Fruit fly (Drosophila melanogaster): Measurements from ENCODE around the gene puc.
"Not testable (repeated sequence)": the region's sequence is repeated elsewhere in the genome, so short reads cannot be mapped to it uniquely, and the experiment has no call there.

puc gene

dm6 chr3R:8105088-8105542 lies at the start of gene puc:
TSS of gene puc (plus strand) at chr3R:8105332.
- TF ChIP-seq CG14711 (tag; optimal IDR thresholded peaks at IDR 0.05) (no peak), Clk (GFP tag; optimal IDR thresholded peaks at IDR 0.05) (no peak), toe (GFP tag; optimal IDR thresholded peaks at IDR 0.05) (peak; percentile 1), CG1620 (GFP tag; optimal IDR thresholded peaks at IDR 0.05) (peak; percentile 63), Crg-1 (GFP tag; optimal IDR thresholded peaks at IDR 0.05) (peak; percentile 27), CG11617 (GFP tag; optimal IDR thresholded peaks at IDR 0.05) (peak; percentile 33), pad (GFP tag; optimal IDR thresholded peaks at IDR 0.05) (no peak), CG7101 (tag; optimal IDR thresholded peaks at IDR 0.05) (peak; percentile 60), CG7045 (GFP tag; optimal IDR thresholded peaks at IDR 0.05) (no peak), bab1 (GFP tag; optimal IDR thresholded peaks at IDR 0.05) (peak; percentile 67), kay (GFP tag; ENCODE audit: borderline replicate concordance) (no peak), cic (GFP tag; optimal IDR thresholded peaks at IDR 0.05) (peak; percentile 79), ovo (GFP tag; optimal IDR thresholded peaks at IDR 0.05) (no peak), Mnt (GFP tag; optimal IDR thresholded peaks at IDR 0.05) (peak; percentile 75), CG33017 (tag; optimal IDR thresholded peaks at IDR 0.05) (peak; percentile 66), tj (GFP tag; optimal IDR thresholded peaks at IDR 0.05) (peak; percentile 25), CG12768 (GFP tag; optimal IDR thresholded peaks at IDR 0.05) (peak; percentile 55), cnc (optimal IDR thresholded peaks at IDR 0.05) (no peak), CG5204 (GFP tag; optimal IDR thresholded peaks at IDR 0.05) (peak; percentile 20), Hr96 (GFP tag; optimal IDR thresholded peaks at IDR 0.05) (peak; percentile 16)

DNA sequence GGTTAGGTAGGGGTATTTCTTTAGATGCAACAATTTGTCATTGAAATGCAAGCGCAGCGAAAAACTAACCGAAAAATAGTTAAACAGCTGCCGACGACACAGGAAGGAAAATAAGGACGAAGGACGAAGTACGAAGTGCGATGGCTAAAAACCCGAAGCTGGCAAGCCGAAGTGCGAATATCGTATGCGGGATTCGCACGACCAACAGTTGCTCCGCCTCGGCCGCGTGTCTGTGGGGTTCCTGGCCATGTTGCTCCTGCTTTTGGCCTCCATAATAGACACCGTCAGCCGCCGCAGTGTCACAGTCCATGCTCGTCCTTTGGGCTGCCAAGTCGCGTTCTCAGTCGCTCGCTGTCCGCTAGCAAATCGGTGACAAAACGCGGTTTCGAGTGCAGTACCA lies 46.1 kb upstream of the puc start, which contains the start of gene mAChR-B:
mAChR-B (plus strand) TSS at position 301 of the 400 bp plus-strand sequence.
- TF ChIP-seq CG12768 (GFP tag; optimal IDR thresholded peaks at IDR 0.05) = no peak
- no peak for TF ChIP-seq cic (GFP tag; optimal IDR thresholded peaks at IDR 0.05)
- TF ChIP-seq toe (GFP tag; optimal IDR thresholded peaks at IDR 0.05) = no peak
- TF ChIP-seq CG11617 (GFP tag; optimal IDR thresholded peaks at IDR 0.05) = no peak
- no peak for TF ChIP-seq Crg-1 (GFP tag; optimal IDR thresholded peaks at IDR 0.05)
- no peak for TF ChIP-seq pad (GFP tag; optimal IDR thresholded peaks at IDR 0.05)
- no peak for TF ChIP-seq CG7045 (GFP tag; optimal IDR thresholded peaks at IDR 0.05)
- no peak for TF ChIP-seq CG5204 (GFP tag; optimal IDR thresholded peaks at IDR 0.05)
- no peak for TF ChIP-seq cnc (optimal IDR thresholded peaks at IDR 0.05)
- TF ChIP-seq CG33017 (tag; optimal IDR thresholded peaks at IDR 0.05) = no peak
- no peak for TF ChIP-seq CG14711 (tag; optimal IDR thresholded peaks at IDR 0.05)
- no peak for TF ChIP-seq CG1620 (GFP tag; optimal IDR thresholded peaks at IDR 0.05)
- no peak for TF ChIP-seq Clk (GFP tag; optimal IDR thresholded peaks at IDR 0.05)
- TF ChIP-seq tj (GFP tag; optimal IDR thresholded peaks at IDR 0.05) = no peak
- TF ChIP-seq CG7101 (tag; optimal IDR thresholded peaks at IDR 0.05) = no peak
- TF ChIP-seq bab1 (GFP tag; optimal IDR thresholded peaks at IDR 0.05) = no peak
- no peak for TF ChIP-seq Mnt (GFP tag; optimal IDR thresholded peaks at IDR 0.05)
- no peak for TF ChIP-seq Hr96 (GFP tag; optimal IDR thresholded peaks at IDR 0.05)
- TF ChIP-seq kay (GFP tag; ENCODE audit: borderline replicate concordance) = no peak

DNA sequence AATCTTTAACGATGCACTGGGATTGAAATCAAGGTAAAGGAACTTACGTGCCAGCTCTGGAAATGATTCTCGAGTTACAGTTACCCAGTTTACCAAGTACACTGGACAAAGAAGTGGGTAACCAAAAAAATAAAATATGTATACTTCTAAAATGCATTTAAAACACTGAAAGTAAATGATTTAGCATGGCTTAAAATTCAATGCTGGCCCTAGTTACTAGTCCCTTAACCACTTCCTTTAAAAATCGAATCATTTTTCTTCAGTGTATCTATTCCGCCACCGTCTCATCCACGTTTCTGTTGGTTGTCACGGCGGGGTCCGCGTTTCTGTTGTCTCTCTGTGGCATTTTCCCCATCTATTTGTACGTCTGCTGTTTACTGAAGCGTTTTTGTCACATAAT lies 32.5 kb upstream of the puc start:
- TF ChIP-seq Clk (GFP tag; optimal IDR thresholded peaks at IDR 0.05) (no peak), bab1 (GFP tag; optimal IDR thresholded peaks at IDR 0.05) (no peak), Hr96 (GFP tag; optimal IDR thresholded peaks at IDR 0.05) (no peak), CG7101 (tag; optimal IDR thresholded peaks at IDR 0.05) (no peak), CG7045 (GFP tag; optimal IDR thresholded peaks at IDR 0.05) (no peak), Crg-1 (GFP tag; optimal IDR thresholded peaks at IDR 0.05) (no peak), CG12768 (GFP tag; optimal IDR thresholded peaks at IDR 0.05) (no peak), cnc (optimal IDR thresholded peaks at IDR 0.05) (no peak), cic (GFP tag; optimal IDR thresholded peaks at IDR 0.05) (no peak), ovo (GFP tag; optimal IDR thresholded peaks at IDR 0.05) (no peak), Mnt (GFP tag; optimal IDR thresholded peaks at IDR 0.05) (no peak), toe (GFP tag; optimal IDR thresholded peaks at IDR 0.05) (no peak), CG33017 (tag; optimal IDR thresholded peaks at IDR 0.05) (no peak)

DNA sequence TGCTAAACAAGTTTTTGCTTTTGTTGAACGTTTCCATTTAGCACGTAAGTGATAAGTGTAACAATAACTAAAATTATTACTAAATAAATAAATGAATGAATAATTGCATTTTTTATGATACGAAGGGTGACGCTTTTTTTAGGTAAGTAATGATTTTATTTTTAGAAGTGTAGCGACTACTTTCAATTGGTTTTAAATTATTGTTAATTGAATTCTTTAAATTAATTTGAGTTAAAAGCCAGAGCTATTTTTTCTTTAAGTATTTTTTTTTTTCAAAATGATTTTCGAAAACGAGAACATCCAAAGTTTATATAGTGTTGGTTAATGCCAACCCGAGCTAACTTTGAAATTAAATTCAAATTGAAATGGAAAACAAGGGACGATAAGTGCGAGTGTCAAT lies 18.2 kb upstream of the puc start, which contains the start of gene CG7910:
CG7910 (plus strand) TSS at position 301 of the 400 bp plus-strand sequence.
- TF ChIP-seq CG33017 (tag; optimal IDR thresholded peaks at IDR 0.05) (no peak), CG11617 (GFP tag; optimal IDR thresholded peaks at IDR 0.05) (no peak), Clk (GFP tag; optimal IDR thresholded peaks at IDR 0.05) (no peak), CG7045 (GFP tag; optimal IDR thresholded peaks at IDR 0.05) (no peak), Crg-1 (GFP tag; optimal IDR thresholded peaks at IDR 0.05) (no peak), cic (GFP tag; optimal IDR thresholded peaks at IDR 0.05) (no peak), ovo (GFP tag; optimal IDR thresholded peaks at IDR 0.05) (no peak), pad (GFP tag; optimal IDR thresholded peaks at IDR 0.05) (no peak)

- not testable (repeated sequence) for TF ChIP-seq CG12768 (GFP tag; optimal IDR thresholded peaks at IDR 0.05); Mnt (GFP tag; optimal IDR thresholded peaks at IDR 0.05); CG14711 (tag; optimal IDR thresholded peaks at IDR 0.05)
Observed at dm6 chr3R:8093824-8094223, 11.3 kb upstream of the puc start, which contains the start of gene CG7900. TSS of gene CG7900 (plus strand) at chr3R:8094124.

DNA sequence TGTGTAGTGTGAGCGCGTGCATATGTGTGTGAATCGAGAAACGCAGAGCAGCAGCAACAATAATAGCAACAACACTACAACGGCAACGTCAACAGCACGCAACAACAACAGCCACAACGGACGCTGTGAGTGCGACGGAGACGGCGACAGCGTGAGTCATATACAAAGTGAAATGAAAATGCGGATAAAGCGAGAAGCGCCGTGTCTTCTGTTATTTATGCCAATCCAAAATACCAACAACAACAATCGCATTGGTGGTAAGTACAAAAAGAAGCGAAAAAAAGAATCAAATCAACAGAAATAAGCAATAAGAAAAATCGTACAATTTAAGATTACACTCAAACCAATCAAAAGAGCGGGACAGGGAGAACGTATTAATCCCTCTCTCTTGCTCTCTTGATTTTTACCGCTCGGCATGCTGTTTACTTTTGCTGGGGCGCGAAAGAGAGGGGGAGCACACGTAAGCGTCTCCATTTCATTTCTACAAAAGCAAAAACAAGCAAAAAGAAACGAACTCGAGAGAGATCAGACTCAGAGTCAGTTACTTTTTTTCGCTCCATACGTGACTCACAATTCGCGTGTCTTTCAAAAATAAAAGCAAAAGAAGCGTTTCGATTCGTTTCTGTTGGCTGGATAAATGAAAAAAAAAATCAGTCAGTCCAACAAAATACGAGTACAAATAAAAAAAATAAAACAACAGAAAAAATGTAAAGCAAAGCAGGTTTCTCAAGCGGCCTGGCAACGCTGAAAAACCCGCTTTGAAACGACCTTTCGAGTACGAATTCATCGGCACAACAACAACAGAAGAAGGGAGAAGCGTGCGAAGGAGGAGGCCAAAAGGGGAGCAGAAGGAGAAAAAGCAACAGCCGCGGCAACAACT lies 947 bp downstream of the puc start:
- peak; percentile 10 for TF ChIP-seq Crg-1 (GFP tag; optimal IDR thresholded peaks at IDR 0.05)
- no peak for TF ChIP-seq bab1 (GFP tag; optimal IDR thresholded peaks at IDR 0.05)
- peak; percentile 27 for TF ChIP-seq CG12768 (GFP tag; optimal IDR thresholded peaks at IDR 0.05)
- no peak for TF ChIP-seq Clk (GFP tag; optimal IDR thresholded peaks at IDR 0.05)
- TF ChIP-seq cic (GFP tag; optimal IDR thresholded peaks at IDR 0.05) = peak; percentile 52
- no peak for TF ChIP-seq CG7045 (GFP tag; optimal IDR thresholded peaks at IDR 0.05)
- TF ChIP-seq toe (GFP tag; optimal IDR thresholded peaks at IDR 0.05) = no peak
- no peak for TF ChIP-seq cnc (optimal IDR thresholded peaks at IDR 0.05)
- no peak for TF ChIP-seq CG5204 (GFP tag; optimal IDR thresholded peaks at IDR 0.05)
- no peak for TF ChIP-seq CG1620 (GFP tag; optimal IDR thresholded peaks at IDR 0.05)
- no peak for TF ChIP-seq CG33017 (tag; optimal IDR thresholded peaks at IDR 0.05)
- TF ChIP-seq Mnt (GFP tag; optimal IDR thresholded peaks at IDR 0.05) = peak; percentile 57
- TF ChIP-seq pad (GFP tag; optimal IDR thresholded peaks at IDR 0.05) = peak; percentile 44
- peak; percentile 38 for TF ChIP-seq CG7101 (tag; optimal IDR thresholded peaks at IDR 0.05)
- TF ChIP-seq kay (GFP tag; ENCODE audit: borderline replicate concordance) = peak; percentile 99
- TF ChIP-seq tj (GFP tag; optimal IDR thresholded peaks at IDR 0.05) = peak; percentile 92
- peak; percentile 10 for TF ChIP-seq Hr96 (GFP tag; optimal IDR thresholded peaks at IDR 0.05)
- peak; percentile 58 for TF ChIP-seq CG11617 (GFP tag; optimal IDR thresholded peaks at IDR 0.05)
- peak; percentile 33 for TF ChIP-seq ovo (GFP tag; optimal IDR thresholded peaks at IDR 0.05)
- TF ChIP-seq CG14711 (tag; optimal IDR thresholded peaks at IDR 0.05) = no peak
